Worm (Caenorhabditis elegans): ENCODE data around the gene ZK1307.8.
A peak's percentile ranks its signal among the peaks of the same experiment; 100 is the strongest.

ZK1307.8 gene

DNA sequence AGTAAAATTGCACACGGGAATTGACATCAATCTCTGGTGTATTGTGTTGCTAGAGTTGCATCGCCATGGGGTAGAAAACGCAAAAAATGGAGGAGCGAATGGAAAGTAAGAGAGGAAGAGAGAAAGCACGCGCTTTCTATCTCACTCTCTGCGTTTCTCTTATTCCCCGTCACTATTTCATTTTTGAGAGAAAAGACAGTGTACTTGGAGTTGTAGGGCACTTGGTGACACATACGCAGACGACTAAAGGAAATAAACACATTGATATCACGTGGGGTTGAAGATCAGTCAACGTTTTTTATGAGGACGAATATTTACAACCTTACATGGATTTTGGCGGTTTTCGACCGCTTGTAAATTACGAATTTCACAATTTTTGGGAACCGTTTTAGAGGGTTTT, 21.0 kb upstream of the ZK1307.8 start (continued):
- TF ChIP-seq ZK185.1 (tag; optimal IDR thresholded peaks at IDR 0.05; ENCODE audit: poor library complexity, severe bottlenecking) = peak; percentile 59
- no peak for TF ChIP-seq snpc-3.4 (tag; optimal IDR thresholded peaks at IDR 0.05)
- TF ChIP-seq F23B12.7 (tag; optimal IDR thresholded peaks at IDR 0.05; ENCODE audit: insufficient read depth) = peak; percentile 74
- no peak for TF ChIP-seq Y67H2A.10 (GFP tag; conservative IDR thresholded peaks at IDR 0.05)
- TF ChIP-seq mcd-1 (GFP tag; IDR thresholded peaks at IDR 0.05) = peak; percentile 60
- peak; percentile 85 for TF ChIP-seq nfyb-1 (GFP tag; IDR thresholded peaks at IDR 0.05)
- no peak for TF ChIP-seq B0035.1 (tag; optimal IDR thresholded peaks at IDR 0.05)

- no peak for TF ChIP-seq aptf-2 (GFP tag; conservative IDR thresholded peaks at IDR 0.05)
- peak; percentile 11 for TF ChIP-seq tbp1 (GFP tag; optimal IDR thresholded peaks at IDR 0.05)
- no peak for TF ChIP-seq sptf-2 (GFP tag; optimal IDR thresholded peaks at IDR 0.05)
Measured at ce11 chrII:9604063-9604462, 20.4 kb upstream of the ZK1307.8 start.

DNA sequence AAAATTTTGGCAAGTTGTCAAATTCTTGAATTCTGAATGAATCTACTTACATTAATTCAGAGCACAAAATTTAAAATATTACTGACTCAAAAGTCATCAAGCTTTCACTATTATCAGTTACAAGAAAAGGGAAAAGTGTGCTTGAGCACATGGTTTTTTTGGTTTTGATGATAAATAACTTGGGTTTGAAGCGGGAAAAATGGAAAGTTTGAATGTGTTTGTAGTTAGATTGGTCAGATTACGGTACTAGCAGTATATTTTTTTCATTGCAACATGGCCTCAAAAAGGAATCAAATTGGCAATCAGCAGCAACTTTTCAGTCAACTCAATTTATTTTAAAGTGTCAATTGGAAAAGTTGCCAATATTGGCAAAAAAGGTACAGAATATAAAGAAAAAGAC, 19.7 kb upstream of the ZK1307.8 start:
- TF ChIP-seq nhr-80 (tag; optimal IDR thresholded peaks at IDR 0.05) = peak; percentile 37
- TF ChIP-seq bed-1 (GFP tag; IDR thresholded peaks at IDR 0.05) = no peak

ce11 chrII:9605336-9605735, 19.1 kb upstream of the ZK1307.8 start, which contains the start of gene nhr-19:
Gene nhr-19 (minus strand): TSS chrII:9605526.
- TF ChIP-seq zfh-2 (GFP tag; conservative IDR thresholded peaks at IDR 0.05) (no peak), ceh-40 (GFP tag; IDR thresholded peaks at IDR 0.05) (no peak), attf-5 (GFP tag; optimal IDR thresholded peaks at IDR 0.05) (no peak), mxl-1 (tag; optimal IDR thresholded peaks at IDR 0.05) (no peak), madf-10 (tag; optimal IDR thresholded peaks at IDR 0.05) (no peak)

ce11 chrII:9605954-9606353, 18.5 kb upstream of the ZK1307.8 start:
- TF ChIP-seq unc-130 (GFP tag; optimal IDR thresholded peaks at IDR 0.05) = no peak
- TF ChIP-seq madf-10 (tag; optimal IDR thresholded peaks at IDR 0.05) = no peak
- no peak for TF ChIP-seq hmg-1.2 (GFP tag; IDR thresholded peaks at IDR 0.05)
- 0 out of 2 replicates have a peak, but pooled peaks have one; percentile 30 for TF ChIP-seq K11D2.4 (GFP tag; IDR thresholded peaks at IDR 0.05)

ce11 chrII:9606485-9607036, 17.9 kb upstream of the ZK1307.8 start:
- TF ChIP-seq cebp-1 (GFP tag; IDR thresholded peaks at IDR 0.05) (peak; percentile 59; the same call in 1 of the 2 replicates), cebp-1 (tag; optimal IDR thresholded peaks at IDR 0.05) (peak; percentile 82), nhr-80 (tag; optimal IDR thresholded peaks at IDR 0.05) (no peak), dox-1 (GFP tag; IDR thresholded peaks at IDR 0.05) (no peak), ztf-3 (GFP tag; optimal IDR thresholded peaks at IDR 0.05) (no peak), D2030.7 (GFP tag; IDR thresholded peaks at IDR 0.05) (no peak), ceh-27 (GFP tag; optimal IDR thresholded peaks at IDR 0.05) (no peak), K12H6.12 (tag; optimal IDR thresholded peaks at IDR 0.05) (peak; percentile 45), let-526 (GFP tag; IDR thresholded peaks at IDR 0.05) (no peak), C17E4.6 (GFP tag; IDR thresholded peaks at IDR 0.05) (no peak), F22D6.2 (tag; optimal IDR thresholded peaks at IDR 0.05) (no peak), nhr-90 (tag; optimal IDR thresholded peaks at IDR 0.05) (no peak), pha-4 (tag; optimal IDR thresholded peaks at IDR 0.05) (no peak), rec-8 (tag; optimal IDR thresholded peaks at IDR 0.05) (no peak), nfya-1 (tag; optimal IDR thresholded peaks at IDR 0.05; ENCODE audit: borderline replicate concordance, insufficient read depth) (no peak), ekl-4 (GFP tag; IDR thresholded peaks at IDR 0.05) (no peak), die-1 (tag; optimal IDR thresholded peaks at IDR 0.05) (no peak), lin-35 (GFP tag; optimal IDR thresholded peaks at IDR 0.05) (no peak), T26A5.8 (tag; optimal IDR thresholded peaks at IDR 0.05) (no peak), lsl-1 (GFP tag; optimal IDR thresholded peaks at IDR 0.05) (no peak), attf-5 (GFP tag; optimal IDR thresholded peaks at IDR 0.05) (peak; percentile 28), fkh-3 (tag; optimal IDR thresholded peaks at IDR 0.05) (no peak)
